Fruit fly (Drosophila melanogaster) whole organism, embryonic: ENCODE data around the gene senju.

ENCODE experiments used
- Asciz ChIP-seq: fragments of 200-800 bp; sonication (Bioruptor generic); optimal IDR thresholded peaks from 2 replicates; lab custom pipeline; 2017; ENCODE audit warnings: missing biosample characterization, mild to moderate bottlenecking, missing genetic modification characterization, missing genetic modification reagents
- CG10209 ChIP-seq: fragments of 200-800 bp; sonication (Bioruptor generic); optimal IDR thresholded peaks from 3 replicates; lab custom pipeline; 2017; ENCODE audit warnings: missing biosample characterization, mild to moderate bottlenecking, missing genetic modification characterization, missing genetic modification reagents
- CG10654 ChIP-seq: fragments of 200-800 bp; sonication (Bioruptor generic); optimal IDR thresholded peaks from 2 replicates; lab custom pipeline; 2016; ENCODE audit warnings: missing biosample characterization, missing genetic modification characterization
- CG11247 ChIP-seq: fragments of 200-800 bp; sonication (Bioruptor generic); IDR thresholded peaks from 2 replicates; pipeline ENCODE4 v1.3.6; 2022; ENCODE audit warnings: missing biosample characterization, missing genetic modification characterization
- CG11560 ChIP-seq: fragments of 200-800 bp; sonication (Bioruptor generic); IDR thresholded peaks from 3 replicates; pipeline ENCODE4 v1.3.6; 2022; ENCODE audit warnings: missing biosample characterization, missing genetic modification characterization
- CG14441 ChIP-seq: fragments of 200-800 bp; sonication (Bioruptor generic); IDR thresholded peaks from 2 replicates; pipeline ENCODE4 v1.3.6; 2022; ENCODE audit warnings: missing biosample characterization, missing genetic modification characterization
- CG16813 ChIP-seq: fragments of 200-800 bp; sonication (Bioruptor generic); IDR thresholded peaks from 3 replicates; pipeline ENCODE4 v1.3.6; 2022; ENCODE audit warnings: missing biosample characterization, missing genetic modification characterization; ENCODE audit not compliant: partially characterized antibody
- CG16863 ChIP-seq: fragments of 200-800 bp; sonication (Bioruptor generic); optimal IDR thresholded peaks from 3 replicates; lab custom pipeline; 2016; ENCODE audit warnings: missing biosample characterization, missing genetic modification characterization
- CG2199 ChIP-seq: fragments of 200-800 bp; sonication (Bioruptor generic); IDR thresholded peaks from 3 replicates; pipeline ENCODE4 v1.3.6; 2022; ENCODE audit warnings: missing biosample characterization, missing genetic modification characterization
- CG3281 ChIP-seq: fragments of 200-800 bp; sonication (Bioruptor generic); optimal IDR thresholded peaks from 3 replicates; lab custom pipeline; 2017; ENCODE audit warnings: missing biosample characterization, mild to moderate bottlenecking, missing genetic modification characterization
- CG42726 ChIP-seq: fragments of 200-800 bp; sonication (Bioruptor generic); IDR thresholded peaks from 2 replicates; pipeline ENCODE4 v1.3.6; 2022; ENCODE audit warnings: missing biosample characterization, missing genetic modification characterization; ENCODE audit not compliant: partially characterized antibody
- CG4282 ChIP-seq: fragments of 200-800 bp; sonication (Bioruptor generic); optimal IDR thresholded peaks from 2 replicates; lab custom pipeline; 2016; ENCODE audit warnings: missing biosample characterization, missing genetic modification characterization
- CG4617 ChIP-seq: fragments of 200-800 bp; sonication (Bioruptor generic); optimal IDR thresholded peaks from 3 replicates; lab custom pipeline; 2016; ENCODE audit warnings: missing biosample characterization, missing genetic modification characterization, borderline replicate concordance
- CG8478 ChIP-seq: fragments of >200 bp; optimal IDR thresholded peaks from 2 replicates; lab custom pipeline; 2018
- Camta ChIP-seq: fragments of 200-800 bp; sonication (Bioruptor generic); optimal IDR thresholded peaks from 2 replicates; lab custom pipeline; 2016; ENCODE audit warnings: missing biosample characterization, missing genetic modification characterization
- Dad ChIP-seq: fragments of 200-800 bp; sonication (Bioruptor generic); optimal IDR thresholded peaks from 3 replicates; lab custom pipeline; 2016; ENCODE audit warnings: missing biosample characterization, missing genetic modification characterization
- Dek ChIP-seq: fragments of 200-800 bp; sonication (Bioruptor generic); optimal IDR thresholded peaks from 3 replicates; lab custom pipeline; 2019; ENCODE audit warnings: missing biosample characterization, mild to moderate bottlenecking, missing genetic modification characterization, moderate library complexity
- Dip2 ChIP-seq: fragments of 200-800 bp; sonication (Bioruptor generic); IDR thresholded peaks from 2 replicates; pipeline ENCODE4 v1.3.6; 2022; ENCODE audit warnings: missing biosample characterization, missing genetic modification characterization
- Ets97D ChIP-seq: fragments of 200-800 bp; sonication (Bioruptor generic); optimal IDR thresholded peaks from 3 replicates; lab custom pipeline; 2016; ENCODE audit warnings: missing biosample characterization, missing genetic modification characterization
- Fer2 ChIP-seq: fragments of 200-800 bp; sonication (Bioruptor generic); optimal IDR thresholded peaks from 2 replicates; lab custom pipeline; 2018; ENCODE audit warnings: missing biosample characterization, mild to moderate bottlenecking, missing genetic modification characterization, moderate library complexity
- Fer3 ChIP-seq: fragments of 200-800 bp; sonication (Bioruptor generic); optimal IDR thresholded peaks from 2 replicates; lab custom pipeline; 2018; ENCODE audit warnings: missing biosample characterization, mild to moderate bottlenecking, missing genetic modification characterization, moderate library complexity
- HLH54F ChIP-seq: fragments of 200-800 bp; sonication (Bioruptor generic); optimal IDR thresholded peaks from 3 replicates; lab custom pipeline; 2016; ENCODE audit warnings: missing biosample characterization, missing genetic modification characterization
- Hmr ChIP-seq: fragments of 200-800 bp; sonication (Bioruptor generic); optimal IDR thresholded peaks from 3 replicates; lab custom pipeline; 2017; ENCODE audit warnings: mild to moderate bottlenecking, missing biosample characterization, missing genetic modification reagents, missing genetic modification characterization
- Kr ChIP-seq: fragments of 200-800 bp; sonication (Bioruptor generic); optimal IDR thresholded peaks from 2 replicates; lab custom pipeline; 2017; ENCODE audit warnings: missing biosample characterization, mild to moderate bottlenecking, missing genetic modification characterization
- Mad ChIP-seq: fragments of 200-800 bp; sonication (Bioruptor generic); optimal IDR thresholded peaks from 2 replicates; lab custom pipeline; 2016; ENCODE audit warnings: missing biosample characterization, missing genetic modification characterization
- Poxn ChIP-seq: fragments of 200-800 bp; sonication (Bioruptor generic); IDR thresholded peaks from 2 replicates; pipeline ENCODE4 v1.3.6; 2022; ENCODE audit warnings: missing biosample characterization, missing genetic modification characterization
- TFAM ChIP-seq: fragments of 200-800 bp; sonication (Bioruptor generic); optimal IDR thresholded peaks from 2 replicates; lab custom pipeline; 2017; ENCODE audit warnings: missing biosample characterization, missing genetic modification characterization, inconsistent platforms
- Xrp1 ChIP-seq: fragments of 200-800 bp; sonication (Bioruptor generic); IDR thresholded peaks from 2 replicates; pipeline ENCODE4 v1.3.6; 2022; ENCODE audit warnings: missing biosample characterization, missing genetic modification characterization
- aop ChIP-seq: fragments of 200-800 bp; sonication (Bioruptor generic); IDR thresholded peaks from 2 replicates; pipeline ENCODE4 v1.3.6; 2022; ENCODE audit warnings: missing biosample characterization, missing genetic modification characterization
- bab2 ChIP-seq: fragments of 200-800 bp; sonication (Bioruptor generic); optimal IDR thresholded peaks from 2 replicates; lab custom pipeline; 2016; ENCODE audit warnings: missing biosample characterization, missing genetic modification characterization
- cas ChIP-seq: fragments of 200-800 bp; sonication (Bioruptor generic); IDR thresholded peaks from 2 replicates; pipeline ENCODE4 v1.3.6; 2022; ENCODE audit warnings: missing biosample characterization, missing genetic modification characterization
- disco-r ChIP-seq: fragments of 200-800 bp; sonication (Bioruptor generic); optimal IDR thresholded peaks from 2 replicates; lab custom pipeline; 2016; ENCODE audit warnings: missing biosample characterization, missing genetic modification characterization
- esg ChIP-seq: fragments of 200-800 bp; sonication (Bioruptor generic); conservative IDR thresholded peaks from 2 replicates; pipeline ENCODE4 v1.3.6; 2022; ENCODE audit warnings: missing biosample characterization, missing genetic modification characterization
- eve ChIP-seq, 2 experiments: fragments of >200 bp; optimal IDR thresholded peaks; 2 replicates each; lab custom pipeline; 2017; ENCODE audit warnings: missing biosample characterization in 2 of 2, missing genetic modification characterization in 2 of 2
- ftz-f1 ChIP-seq: fragments of 200-800 bp; sonication (Bioruptor generic); optimal IDR thresholded peaks from 2 replicates; lab custom pipeline; 2016; ENCODE audit warnings: missing biosample characterization, missing genetic modification characterization
- gsb-n ChIP-seq: fragments of 200-800 bp; sonication (Bioruptor generic); optimal IDR thresholded peaks from 3 replicates; lab custom pipeline; 2018; ENCODE audit warnings: missing biosample characterization, mild to moderate bottlenecking, missing genetic modification characterization
- ham ChIP-seq: fragments of 200-800 bp; sonication (Bioruptor generic); IDR thresholded peaks from 2 replicates; pipeline ENCODE4 v1.3.6; 2022; ENCODE audit warnings: missing biosample characterization, missing genetic modification characterization
- hb ChIP-seq: fragments of 200-800 bp; sonication (Bioruptor generic); IDR thresholded peaks from 3 replicates; pipeline ENCODE4 v1.3.6; 2022; ENCODE audit warnings: missing biosample characterization, missing genetic modification characterization; ENCODE audit not compliant: partially characterized antibody
- hbn ChIP-seq: fragments of 200-800 bp; sonication (Bioruptor generic); IDR thresholded peaks from 2 replicates; pipeline ENCODE4 v1.3.6; 2022; ENCODE audit warnings: missing biosample characterization, missing genetic modification characterization; ENCODE audit not compliant: partially characterized antibody
- jigr1 ChIP-seq: fragments of 200-800 bp; sonication (Bioruptor generic); IDR thresholded peaks from 3 replicates; pipeline ENCODE4 v1.3.6; 2022; ENCODE audit warnings: missing biosample characterization, missing genetic modification characterization
- maf-S ChIP-seq: fragments of 200-800 bp; sonication (Bioruptor generic); optimal IDR thresholded peaks from 2 replicates; lab custom pipeline; 2016; ENCODE audit warnings: missing biosample characterization, missing genetic modification characterization
- pros ChIP-seq: fragments of 200-800 bp; sonication (Bioruptor generic); optimal IDR thresholded peaks from 3 replicates; lab custom pipeline; 2019; ENCODE audit warnings: missing biosample characterization, mild to moderate bottlenecking, missing genetic modification characterization, moderate library complexity
- psq ChIP-seq: fragments of 200-800 bp; sonication (Bioruptor generic); optimal IDR thresholded peaks from 2 replicates; lab custom pipeline; 2017; ENCODE audit warnings: missing biosample characterization, missing genetic modification characterization
- sc ChIP-seq, 3 experiments: fragments of >200 bp in 2 of 3; fragments of 200-800 bp in 1 of 3; sonication (Bioruptor generic) in 1 of 3; optimal IDR thresholded peaks; 2 replicates in 2 of 3; 3 replicates in 1 of 3; lab custom pipeline; 2017; ENCODE audit warnings: mild to moderate bottlenecking in 1 of 3, missing biosample characterization in 1 of 3, missing genetic modification characterization in 1 of 3, missing genetic modification reagents in 1 of 3
- sd ChIP-seq: fragments of 200-800 bp; sonication (Bioruptor generic); optimal IDR thresholded peaks from 3 replicates; lab custom pipeline; 2018; ENCODE audit warnings: missing biosample characterization, mild to moderate bottlenecking, missing genetic modification characterization, moderate library complexity
- sens ChIP-seq: fragments of 200-800 bp; sonication (Bioruptor generic); peaks from one replicate; lab custom pipeline; 2016; ENCODE audit warnings: missing biosample characterization, missing genetic modification characterization
- tup ChIP-seq: fragments of 200-800 bp; sonication (Bioruptor generic); optimal IDR thresholded peaks from 2 replicates; lab custom pipeline; 2016; ENCODE audit warnings: missing biosample characterization, mild to moderate bottlenecking, missing genetic modification characterization, moderate library complexity
- unpg ChIP-seq: fragments of 200-800 bp; sonication (Bioruptor generic); optimal IDR thresholded peaks from 3 replicates; lab custom pipeline; 2018; ENCODE audit warnings: missing biosample characterization, mild to moderate bottlenecking, missing genetic modification characterization, moderate library complexity
- vnd ChIP-seq: fragments of 200-800 bp; sonication (Bioruptor generic); IDR thresholded peaks from 3 replicates; pipeline ENCODE4 v1.3.6; 2022; ENCODE audit warnings: missing biosample characterization, missing genetic modification characterization; ENCODE audit not compliant: partially characterized antibody
- vvl ChIP-seq: fragments of 200-800 bp; sonication (Bioruptor generic); IDR thresholded peaks from 2 replicates; pipeline ENCODE4 v1.3.6; 2022; ENCODE audit warnings: missing biosample characterization, missing genetic modification characterization
- yki ChIP-seq: fragments of >200 bp; optimal IDR thresholded peaks from 3 replicates; lab custom pipeline; 2018

The senju gene

dm6 chr2L:5093772-5094350, 41.2 kb downstream of the senju start, which contains the start of gene CG5828 (continued):
- no peak for TF ChIP-seq CG3281 (GFP tag; lab: Kevin White, UChicago)
- TF ChIP-seq eve (GFP tag; optimal IDR thresholded peaks at IDR 0.05; lab: Kevin White, UChicago) = no peak
- TF ChIP-seq sc (optimal IDR thresholded peaks at IDR 0.05; lab: Kevin White, UChicago) = no peak
- no peak for TF ChIP-seq sc (GFP tag; optimal IDR thresholded peaks at IDR 0.05; lab: Kevin White, UChicago)
- no peak for TF ChIP-seq CG16863
- TF ChIP-seq tup (GFP tag; lab: Kevin White, UChicago) = no peak
- no peak for TF ChIP-seq Hmr (GFP tag; lab: Kevin White, UChicago)
- peak; percentile 37; the same call in 1 of the 2 replicates for TF ChIP-seq hbn (GFP tag; lab: Robert Waterston, UW)
- no peak for TF ChIP-seq Poxn (GFP tag; lab: Robert Waterston, UW)
- no peak for TF ChIP-seq TFAM (GFP tag; lab: Kevin White, UChicago)
- no peak for TF ChIP-seq Kr
- no peak for TF ChIP-seq psq (GFP tag; lab: Kevin White, UChicago)
- TF ChIP-seq Dad (GFP tag; lab: Kevin White, UChicago) = no peak
- TF ChIP-seq vnd (GFP tag; lab: Robert Waterston, UW) = peak; percentile 62; the same call in 1 of the 3 replicates
- TF ChIP-seq vvl (GFP tag; lab: Robert Waterston, UW) = no peak; the same call in 1 of the 2 replicates
- no peak for TF ChIP-seq HLH54F (GFP tag; lab: Kevin White, UChicago)
- no peak for TF ChIP-seq CG10654
- TF ChIP-seq Dip2 (GFP tag; lab: Robert Waterston, UW) = no peak
- TF ChIP-seq CG8478 (lab: Kevin White, UChicago) = no peak
- TF ChIP-seq unpg (GFP tag; lab: Kevin White, UChicago) = no peak
- TF ChIP-seq Ets97D (GFP tag; lab: Kevin White, UChicago) = no peak
- TF ChIP-seq CG4282 (GFP tag; lab: Kevin White, UChicago) = no peak
- no peak for TF ChIP-seq sd (tag; lab: Kevin White, UChicago)
- TF ChIP-seq Fer2 (tag; lab: Kevin White, UChicago) = no peak
- TF ChIP-seq cas = no peak
- no peak for TF ChIP-seq Dek (tag; lab: Kevin White, UChicago)
- peak; percentile 71; the same call in 2 of the 3 replicates for TF ChIP-seq hb
- TF ChIP-seq Asciz (GFP tag; lab: Kevin White, UChicago) = no peak
- TF ChIP-seq sens = no peak
- no peak for TF ChIP-seq bab2 (GFP tag; lab: Kevin White, UChicago)
- peak; percentile 56 for TF ChIP-seq CG4617 (GFP tag; lab: Kevin White, UChicago)
- TF ChIP-seq Mad = no peak
- no peak for TF ChIP-seq pros (GFP tag; lab: Kevin White, UChicago)
- TF ChIP-seq CG11247 (GFP tag; lab: Robert Waterston, UW) = no peak
- no peak for TF ChIP-seq Camta
- TF ChIP-seq CG10209 = no peak
- TF ChIP-seq CG14441 (GFP tag; lab: Robert Waterston, UW) = no peak
- TF ChIP-seq ftz-f1 (GFP tag; lab: Kevin White, UChicago) = no peak
- no peak for TF ChIP-seq yki (lab: Kevin White, UChicago)
- TF ChIP-seq CG16813 (GFP tag; lab: Robert Waterston, UW) = peak; percentile 77
- TF ChIP-seq CG2199 (GFP tag; lab: Robert Waterston, UW) = no peak
- peak; percentile 49; the same call in 1 of the 2 replicates for TF ChIP-seq CG42726
- no peak for TF ChIP-seq disco-r (GFP tag; lab: Kevin White, UChicago)
- no peak for TF ChIP-seq ham (GFP tag; lab: Robert Waterston, UW)
- TF ChIP-seq jigr1 (GFP tag; lab: Robert Waterston, UW) = no peak
- no peak for TF ChIP-seq aop
- TF ChIP-seq maf-S = no peak
- no peak for TF ChIP-seq gsb-n
- no peak for TF ChIP-seq Xrp1 (GFP tag; lab: Robert Waterston, UW)
- no peak for TF ChIP-seq CG11560
- no peak for TF ChIP-seq Fer3 (tag; lab: Kevin White, UChicago)
- no peak for TF ChIP-seq esg (GFP tag; lab: Robert Waterston, UW)
